Worm (Caenorhabditis elegans): ENCODE measurements around the gene pqn-13.

Gene pqn-13

ce11 chrV:5628014-5628413 is 47.9 kb downstream of the pqn-13 start:
- TF ChIP-seq ham-2 (GFP tag; optimal IDR thresholded peaks at IDR 0.05) (no peak), flh-1 (GFP tag; optimal IDR thresholded peaks at IDR 0.05) (no peak), sem-2 (GFP tag; optimal IDR thresholded peaks at IDR 0.05) (no peak), mls-2 (tag; optimal IDR thresholded peaks at IDR 0.05) (no peak), ceh-39 (tag; optimal IDR thresholded peaks at IDR 0.05) (no peak), snpc-4 (tag; optimal IDR thresholded peaks at IDR 0.05) (no peak), mab-5 (tag; optimal IDR thresholded peaks at IDR 0.05) (no peak), sptf-1 (tag; optimal IDR thresholded peaks at IDR 0.05) (no peak), mep-1 (tag; optimal IDR thresholded peaks at IDR 0.05) (no peak)

- TF ChIP-seq unc-39 (tag; optimal IDR thresholded peaks at IDR 0.05) (no peak), elt-3 (tag; optimal IDR thresholded peaks at IDR 0.05) (no peak), snpc-4 (tag; optimal IDR thresholded peaks at IDR 0.05) (no peak), unc-120 (tag; optimal IDR thresholded peaks at IDR 0.05; ENCODE audit: poor library complexity, severe bottlenecking) (no peak), lin-32 (GFP tag; optimal IDR thresholded peaks at IDR 0.05) (no peak), hlh-1 (tag; optimal IDR thresholded peaks at IDR 0.05) (no peak), ceh-83 (GFP tag; optimal IDR thresholded peaks at IDR 0.05) (no peak), mab-5 (tag; optimal IDR thresholded peaks at IDR 0.05) (no peak), ceh-43 (GFP tag; optimal IDR thresholded peaks at IDR 0.05) (no peak), sptf-1 (tag; optimal IDR thresholded peaks at IDR 0.05) (no peak), nhr-2 (tag; optimal IDR thresholded peaks at IDR 0.05) (no peak), drap-1 (GFP tag; optimal IDR thresholded peaks at IDR 0.05) (no peak), mep-1 (tag; optimal IDR thresholded peaks at IDR 0.05) (no peak), ces-1 (GFP tag; optimal IDR thresholded peaks at IDR 0.05) (no peak), zip-8 (tag; optimal IDR thresholded peaks at IDR 0.05) (no peak), bed-3 (GFP tag; optimal IDR thresholded peaks at IDR 0.05) (no peak), flh-1 (GFP tag; optimal IDR thresholded peaks at IDR 0.05) (no peak)
Observed at ce11 chrV:5621390-5621789, 54.5 kb downstream of the pqn-13 start, which contains the start of gene M03E7.1. M03E7.1 (plus strand) TSS chrV:5621690.

DNA sequence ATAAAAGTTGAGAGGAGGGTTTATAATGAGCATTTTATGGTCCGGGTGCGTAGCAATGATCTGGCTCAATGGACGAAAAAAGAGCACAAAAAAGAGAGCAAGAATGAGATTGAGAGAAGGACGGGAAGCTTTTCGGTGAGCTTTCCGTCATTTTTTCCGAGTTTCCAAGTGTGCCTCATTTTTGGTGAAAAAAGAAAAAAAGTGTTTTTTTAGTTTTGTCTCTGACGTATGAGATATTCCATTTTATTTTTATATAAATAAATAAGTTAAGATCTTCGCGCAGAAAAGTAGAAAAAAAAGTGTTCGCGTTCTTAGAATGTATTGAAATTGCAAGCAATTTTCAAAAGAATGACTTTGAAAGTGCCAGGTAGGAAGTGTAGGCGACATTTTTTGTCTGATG is 55.9 kb downstream of the pqn-13 start, which contains the start of gene memb-2:
TSS of gene memb-2 (minus strand) at position 101 of the 400 bp plus-strand sequence.
- no peak for TF ChIP-seq nhr-12 (tag; optimal IDR thresholded peaks at IDR 0.05)
- TF ChIP-seq lsy-2 (tag; optimal IDR thresholded peaks at IDR 0.05): no peak
- no peak for TF ChIP-seq nhr-2 (tag; optimal IDR thresholded peaks at IDR 0.05)
- no peak for TF ChIP-seq nhr-237 (tag; optimal IDR thresholded peaks at IDR 0.05)
- TF ChIP-seq mls-2 (tag; optimal IDR thresholded peaks at IDR 0.05): no peak
- TF ChIP-seq unc-120 (tag; optimal IDR thresholded peaks at IDR 0.05; ENCODE audit: poor library complexity, severe bottlenecking): no peak
- TF ChIP-seq ham-2 (GFP tag; optimal IDR thresholded peaks at IDR 0.05): no peak
- no peak for TF ChIP-seq mab-5 (tag; optimal IDR thresholded peaks at IDR 0.05)
- TF ChIP-seq sem-2 (GFP tag; optimal IDR thresholded peaks at IDR 0.05): no peak
- TF ChIP-seq pha-4 (tag; optimal IDR thresholded peaks at IDR 0.05): no peak
- no peak for TF ChIP-seq lin-13 (tag; optimal IDR thresholded peaks at IDR 0.05)

All from whole organism, mixed stage, embryonic.